Fruit fly (Drosophila melanogaster): ENCODE results near the gene TrpRS-m.
A peak's percentile ranks its signal among the peaks of the same experiment; 100 is the strongest.

TrpRS-m gene

DNA sequence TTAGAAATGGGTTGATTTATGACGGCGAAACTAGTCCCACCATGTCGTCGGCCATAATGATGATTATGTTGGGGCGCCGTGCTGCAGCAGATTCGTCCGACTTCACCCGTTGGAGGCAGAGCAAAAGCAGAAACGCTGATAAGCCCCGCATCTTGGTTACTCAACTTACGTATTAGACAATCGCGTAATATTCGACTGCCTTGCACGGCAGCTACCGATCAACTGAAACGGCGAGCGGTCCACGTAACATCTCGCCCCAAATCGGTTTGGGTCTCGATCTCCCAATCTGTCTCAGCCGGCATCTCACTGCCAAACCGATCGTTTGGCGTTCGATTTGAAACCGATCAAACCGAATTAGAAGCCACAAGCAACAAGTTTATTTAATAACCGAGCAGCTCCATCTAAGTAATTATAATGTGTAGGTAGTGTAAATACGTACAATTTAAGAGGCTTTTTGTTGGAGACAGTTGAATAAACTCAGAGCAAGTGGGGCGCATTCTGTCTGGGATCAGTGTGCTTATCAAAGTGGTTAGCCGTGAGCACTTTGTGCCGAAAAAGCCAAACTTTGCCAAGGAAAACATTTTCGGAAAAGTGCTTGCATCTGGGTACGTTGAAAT lies 40.8 kb upstream of the TrpRS-m start, which contains the start of gene CG32191 (continued):
- no peak for TF ChIP-seq Hand (GFP tag; optimal IDR thresholded peaks at IDR 0.05)
- no peak for TF ChIP-seq Max (GFP tag; optimal IDR thresholded peaks at IDR 0.05)
- TF ChIP-seq dmrt99B (tag; optimal IDR thresholded peaks at IDR 0.05) = no peak
- TF ChIP-seq CG1233 (GFP tag; optimal IDR thresholded peaks at IDR 0.05) = no peak
- TF ChIP-seq rib (GFP tag; IDR thresholded peaks at IDR 0.05) = no peak
- no peak for TF ChIP-seq CG15696 (tag; optimal IDR thresholded peaks at IDR 0.05)
- peak; percentile 79 for TF ChIP-seq lab (GFP tag; optimal IDR thresholded peaks at IDR 0.05)
- TF ChIP-seq Fer3 (tag; optimal IDR thresholded peaks at IDR 0.05) = no peak
- TF ChIP-seq sug (tag; optimal IDR thresholded peaks at IDR 0.05) = peak; percentile 29
- TF ChIP-seq jumu (GFP tag; optimal IDR thresholded peaks at IDR 0.05) = no peak
- TF ChIP-seq Hr39 (optimal IDR thresholded peaks at IDR 0.05) = no peak
- TF ChIP-seq twi (tag; optimal IDR thresholded peaks at IDR 0.05) = no peak
- no peak for TF ChIP-seq CG14441 (GFP tag; IDR thresholded peaks at IDR 0.05)
- TF ChIP-seq Bteb2 (GFP tag; optimal IDR thresholded peaks at IDR 0.05) = no peak
- TF ChIP-seq CG17912 (GFP tag; optimal IDR thresholded peaks at IDR 0.05) = no peak
- TF ChIP-seq aop (GFP tag; IDR thresholded peaks at IDR 0.05) = no peak
- TF ChIP-seq cad (GFP tag; optimal IDR thresholded peaks at IDR 0.05) = no peak
- no peak for TF ChIP-seq ro (GFP tag; IDR thresholded peaks at IDR 0.05)
- TF ChIP-seq Camta (GFP tag; optimal IDR thresholded peaks at IDR 0.05) = no peak
- no peak for TF ChIP-seq jigr1 (GFP tag; IDR thresholded peaks at IDR 0.05)
- TF ChIP-seq Bdp1 (GFP tag; optimal IDR thresholded peaks at IDR 0.05) = no peak
- no peak for TF ChIP-seq slbo (GFP tag; IDR thresholded peaks at IDR 0.05)
- TF ChIP-seq Mes4 (GFP tag; optimal IDR thresholded peaks at IDR 0.05) = no peak
- TF ChIP-seq Sry-β (GFP tag; optimal IDR thresholded peaks at IDR 0.05) = no peak
- TF ChIP-seq B-H2 (GFP tag; optimal IDR thresholded peaks at IDR 0.05) = no peak
- no peak for TF ChIP-seq CG10431 (GFP tag; optimal IDR thresholded peaks at IDR 0.05)
- TF ChIP-seq Asciz (GFP tag; optimal IDR thresholded peaks at IDR 0.05) = peak; percentile 52
- no peak for TF ChIP-seq pho (GFP tag; optimal IDR thresholded peaks at IDR 0.05)
- no peak for TF ChIP-seq CG18011 (GFP tag; optimal IDR thresholded peaks at IDR 0.05)
- TF ChIP-seq CG15011 (GFP tag; optimal IDR thresholded peaks at IDR 0.05) = peak; percentile 23
- no peak for TF ChIP-seq nerfin-1 (tag; optimal IDR thresholded peaks at IDR 0.05)
- no peak for TF ChIP-seq bowl (GFP tag; IDR thresholded peaks at IDR 0.05)
- no peak for TF ChIP-seq NfI (GFP tag; optimal IDR thresholded peaks at IDR 0.05)
- TF ChIP-seq CG11696 (GFP tag; IDR thresholded peaks at IDR 0.05) = no peak
- no peak for TF ChIP-seq CG12236 (GFP tag; optimal IDR thresholded peaks at IDR 0.05)
- TF ChIP-seq Dip3 (GFP tag; optimal IDR thresholded peaks at IDR 0.05) = no peak
- no peak for TF ChIP-seq CG3995 (GFP tag; optimal IDR thresholded peaks at IDR 0.05)
- TF ChIP-seq CG17802 (tag; optimal IDR thresholded peaks at IDR 0.05) = no peak
- no peak for TF ChIP-seq fd96Cb (tag; optimal IDR thresholded peaks at IDR 0.05)
- TF ChIP-seq CG10654 (GFP tag; optimal IDR thresholded peaks at IDR 0.05) = no peak

DNA sequence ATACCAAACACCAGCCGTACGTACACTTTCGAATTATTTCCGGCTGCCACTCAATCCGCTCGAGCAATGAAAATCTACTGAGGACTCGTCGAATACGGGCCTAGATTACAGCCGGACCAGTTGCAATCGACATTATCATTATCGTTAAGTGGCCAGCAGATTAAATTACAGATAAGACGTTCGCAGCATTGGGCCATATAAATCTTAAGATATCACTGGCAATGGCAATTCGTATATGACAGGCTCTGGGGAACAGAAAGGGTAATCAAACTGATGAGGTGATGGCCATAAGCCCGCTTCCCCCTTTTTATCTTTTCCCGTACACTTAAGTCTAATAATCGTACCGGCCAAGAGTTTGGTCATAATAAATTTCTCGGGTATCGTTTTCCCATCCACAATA lies 35.5 kb upstream of the TrpRS-m start, which contains the start of gene Cln3:
Cln3 (minus strand) TSS at position 84 of the 400 bp plus-strand sequence.
- TF ChIP-seq CG17912 (GFP tag; optimal IDR thresholded peaks at IDR 0.05) (no peak), Spps (tag; optimal IDR thresholded peaks at IDR 0.05) (no peak), tio (GFP tag; optimal IDR thresholded peaks at IDR 0.05) (no peak), Ada2b (GFP tag; IDR thresholded peaks at IDR 0.05) (no peak), CG13624 (GFP tag; optimal IDR thresholded peaks at IDR 0.05) (no peak), CG7987 (GFP tag; optimal IDR thresholded peaks at IDR 0.05) (no peak), chinmo (GFP tag; IDR thresholded peaks at IDR 0.05; ENCODE audit: partially characterized antibody) (0 out of 4 replicates have a peak, but pooled peaks have one; percentile 10), Hmr (GFP tag; optimal IDR thresholded peaks at IDR 0.05) (peak; percentile 27), lbe (GFP tag; optimal IDR thresholded peaks at IDR 0.05) (no peak), CG15514 (GFP tag; optimal IDR thresholded peaks at IDR 0.05) (peak; percentile 10), gcm2 (GFP tag; optimal IDR thresholded peaks at IDR 0.05) (no peak), CG34376 (GFP tag; optimal IDR thresholded peaks at IDR 0.05) (peak; percentile 96), onecut (GFP tag; IDR thresholded peaks at IDR 0.05) (no peak), CG4360 (GFP tag; IDR thresholded peaks at IDR 0.05) (no peak), CG9609 (GFP tag; optimal IDR thresholded peaks at IDR 0.05) (no peak)
